Fruit fly (Drosophila melanogaster) whole organism, embryonic: ENCODE data around the gene Mipp2.

Experiments
- Asciz ChIP-seq: fragments of 200-800 bp; sonication (Bioruptor generic); optimal IDR thresholded peaks from 2 replicates; lab custom pipeline; 2017; ENCODE audit warnings: missing biosample characterization, mild to moderate bottlenecking, missing genetic modification characterization, missing genetic modification reagents
- BtbVII ChIP-seq: fragments of 200-800 bp; sonication (Bioruptor generic); optimal IDR thresholded peaks from 3 replicates; lab custom pipeline; 2017; ENCODE audit warnings: missing biosample characterization, mild to moderate bottlenecking, missing genetic modification characterization
- CG10267 ChIP-seq: fragments of 200-800 bp; sonication (Bioruptor generic); optimal IDR thresholded peaks from 2 replicates; lab custom pipeline; 2018; ENCODE audit warnings: missing biosample characterization, mild to moderate bottlenecking, missing genetic modification characterization, moderate library complexity
- CG10274 ChIP-seq: fragments of 200-800 bp; sonication (Bioruptor generic); optimal IDR thresholded peaks from 3 replicates; lab custom pipeline; 2017; ENCODE audit warnings: missing biosample characterization, mild to moderate bottlenecking, missing genetic modification characterization
- CG12391 ChIP-seq: fragments of 200-800 bp; sonication (Bioruptor generic); optimal IDR thresholded peaks from 3 replicates; lab custom pipeline; 2018; ENCODE audit warnings: missing biosample characterization, mild to moderate bottlenecking, missing genetic modification characterization, moderate library complexity
- CG13775 ChIP-seq: fragments of 200-800 bp; sonication (Bioruptor generic); optimal IDR thresholded peaks from 3 replicates; lab custom pipeline; 2017; ENCODE audit warnings: missing biosample characterization, mild to moderate bottlenecking, missing genetic modification characterization
- CG17186 ChIP-seq: fragments of 200-800 bp; sonication (Bioruptor generic); optimal IDR thresholded peaks from 3 replicates; lab custom pipeline; 2017; ENCODE audit warnings: missing biosample characterization, missing genetic modification reagents, missing genetic modification characterization
- CG17359 ChIP-seq: fragments of 200-800 bp; sonication (Bioruptor generic); optimal IDR thresholded peaks from 3 replicates; lab custom pipeline; 2018; ENCODE audit warnings: missing biosample characterization, mild to moderate bottlenecking, missing genetic modification characterization, moderate library complexity
- CG17361 ChIP-seq: fragments of 200-800 bp; sonication (Bioruptor generic); IDR thresholded peaks from 3 replicates; pipeline ENCODE4 v1.3.6; 2022; ENCODE audit warnings: missing biosample characterization, missing genetic modification characterization
- CG2120 ChIP-seq: fragments of 200-800 bp; sonication (Bioruptor generic); optimal IDR thresholded peaks from 3 replicates; lab custom pipeline; 2016; ENCODE audit warnings: missing biosample characterization, missing genetic modification characterization
- CG31441 ChIP-seq: fragments of 200-800 bp; sonication (Bioruptor generic); IDR thresholded peaks from 2 replicates; pipeline ENCODE4 v1.3.6; 2022; ENCODE audit warnings: missing biosample characterization, missing genetic modification characterization
- CG33213 ChIP-seq: fragments of 200-800 bp; sonication (Bioruptor generic); optimal IDR thresholded peaks from 3 replicates; lab custom pipeline; 2016; ENCODE audit warnings: missing biosample characterization, missing genetic modification characterization
- CG4360 ChIP-seq: fragments of 200-800 bp; sonication (Bioruptor generic); IDR thresholded peaks from 2 replicates; pipeline ENCODE4 v1.3.6; 2022; ENCODE audit warnings: missing biosample characterization, missing genetic modification characterization
- CG4424 ChIP-seq: fragments of 200-800 bp; sonication (Bioruptor generic); optimal IDR thresholded peaks from 3 replicates; lab custom pipeline; 2016; ENCODE audit warnings: missing biosample characterization, missing genetic modification characterization
- CG6765 ChIP-seq: fragments of 200-800 bp; sonication (Bioruptor generic); optimal IDR thresholded peaks from 3 replicates; lab custom pipeline; 2017; ENCODE audit warnings: missing biosample characterization, mild to moderate bottlenecking, missing genetic modification characterization
- CG7839 ChIP-seq: fragments of 200-800 bp; sonication (Bioruptor generic); optimal IDR thresholded peaks from 3 replicates; lab custom pipeline; 2018; ENCODE audit warnings: missing biosample characterization, mild to moderate bottlenecking, missing genetic modification characterization, moderate library complexity
- CG9797 ChIP-seq: fragments of 200-800 bp; sonication (Bioruptor generic); optimal IDR thresholded peaks from 3 replicates; lab custom pipeline; 2018; ENCODE audit warnings: missing biosample characterization, mild to moderate bottlenecking, missing genetic modification characterization
- CoRest ChIP-seq: fragments of 200-800 bp; sonication (Bioruptor generic); optimal IDR thresholded peaks from 3 replicates; lab custom pipeline; 2018; ENCODE audit warnings: missing biosample characterization, mild to moderate bottlenecking, missing genetic modification characterization, moderate library complexity
- E2f1 ChIP-seq: fragments of 200-800 bp; sonication (Bioruptor generic); IDR thresholded peaks from 2 replicates; pipeline ENCODE4 v1.3.6; 2022; ENCODE audit warnings: missing biosample characterization, missing genetic modification characterization
- Elba2 ChIP-seq: fragments of 200-800 bp; sonication (Bioruptor generic); optimal IDR thresholded peaks from 3 replicates; lab custom pipeline; 2016; ENCODE audit warnings: missing biosample characterization, missing genetic modification characterization
- Fer3 ChIP-seq: fragments of 200-800 bp; sonication (Bioruptor generic); optimal IDR thresholded peaks from 2 replicates; lab custom pipeline; 2018; ENCODE audit warnings: missing biosample characterization, mild to moderate bottlenecking, missing genetic modification characterization, moderate library complexity
- HmgD ChIP-seq: fragments of 200-800 bp; sonication (Bioruptor generic); optimal IDR thresholded peaks from 3 replicates; lab custom pipeline; 2016; ENCODE audit warnings: missing biosample characterization, missing genetic modification characterization
- Hr39 ChIP-seq: fragments of >200 bp; optimal IDR thresholded peaks from 2 replicates; lab custom pipeline; 2017
- Hsf ChIP-seq: fragments of 200-800 bp; sonication (Bioruptor generic); optimal IDR thresholded peaks from 3 replicates; lab custom pipeline; 2016; ENCODE audit warnings: missing biosample characterization, missing genetic modification characterization
- Lhr ChIP-seq: fragments of 200-800 bp; sonication (Bioruptor generic); optimal IDR thresholded peaks from 3 replicates; lab custom pipeline; 2017; ENCODE audit warnings: mild to moderate bottlenecking, missing biosample characterization, missing genetic modification reagents, missing genetic modification characterization
- Lim3 ChIP-seq: fragments of 200-800 bp; sonication (Bioruptor generic); IDR thresholded peaks from 2 replicates; pipeline ENCODE4 v1.3.6; 2022; ENCODE audit warnings: missing biosample characterization, missing genetic modification characterization
- NfI ChIP-seq: fragments of 200-800 bp; sonication (Bioruptor generic); optimal IDR thresholded peaks from 3 replicates; lab custom pipeline; 2018; ENCODE audit warnings: missing biosample characterization, mild to moderate bottlenecking, missing genetic modification characterization, moderate library complexity
- Opbp ChIP-seq: fragments of 200-800 bp; sonication (Bioruptor generic); IDR thresholded peaks from 3 replicates; pipeline ENCODE4 v1.3.6; 2022; ENCODE audit warnings: missing biosample characterization, missing genetic modification characterization; ENCODE audit not compliant: partially characterized antibody
- PHDP ChIP-seq: fragments of 200-800 bp; sonication (Bioruptor generic); optimal IDR thresholded peaks from 3 replicates; lab custom pipeline; 2018; ENCODE audit warnings: missing biosample characterization, mild to moderate bottlenecking, missing genetic modification characterization, moderate library complexity
- Ptx1 ChIP-seq: fragments of 200-800 bp; sonication (Bioruptor generic); IDR thresholded peaks from 2 replicates; pipeline ENCODE4 v1.3.6; 2022; ENCODE audit warnings: missing biosample characterization, missing genetic modification characterization
- Side ChIP-seq: fragments of 200-800 bp; sonication (Bioruptor generic); optimal IDR thresholded peaks from 2 replicates; lab custom pipeline; 2016; ENCODE audit warnings: missing biosample characterization, missing genetic modification characterization
- Six4 ChIP-seq: fragments of 200-800 bp; sonication (Bioruptor generic); optimal IDR thresholded peaks from 2 replicates; lab custom pipeline; 2016; ENCODE audit warnings: missing biosample characterization, missing genetic modification characterization
- ash1 ChIP-seq: fragments of 200-800 bp; sonication (Bioruptor generic); optimal IDR thresholded peaks from 2 replicates; lab custom pipeline; 2018; ENCODE audit warnings: missing biosample characterization, mild to moderate bottlenecking, missing genetic modification characterization
- dmrt99B ChIP-seq: fragments of 200-800 bp; sonication (Bioruptor generic); optimal IDR thresholded peaks from 2 replicates; lab custom pipeline; 2018; ENCODE audit warnings: missing biosample characterization, mild to moderate bottlenecking, missing genetic modification characterization, moderate library complexity
- ems ChIP-seq: fragments of 200-800 bp; sonication (Bioruptor generic); optimal IDR thresholded peaks from 3 replicates; lab custom pipeline; 2016; ENCODE audit warnings: missing biosample characterization, missing genetic modification characterization
- esg ChIP-seq: fragments of 200-800 bp; sonication (Bioruptor generic); conservative IDR thresholded peaks from 2 replicates; pipeline ENCODE4 v1.3.6; 2022; ENCODE audit warnings: missing biosample characterization, missing genetic modification characterization
- fd3F ChIP-seq: fragments of 200-800 bp; sonication (Bioruptor generic); optimal IDR thresholded peaks from 2 replicates; lab custom pipeline; 2018; ENCODE audit warnings: missing biosample characterization, mild to moderate bottlenecking, missing genetic modification characterization, moderate library complexity
- fd96Cb ChIP-seq: fragments of 200-800 bp; sonication (Bioruptor generic); optimal IDR thresholded peaks from 2 replicates; lab custom pipeline; 2018; ENCODE audit warnings: missing biosample characterization, mild to moderate bottlenecking, missing genetic modification characterization, moderate library complexity
- grau ChIP-seq: fragments of 200-800 bp; optimal IDR thresholded peaks from 3 replicates; lab custom pipeline; 2019; ENCODE audit warnings: missing biosample characterization, mild to moderate bottlenecking, missing genetic modification characterization, moderate library complexity
- hb ChIP-seq: fragments of 200-800 bp; sonication (Bioruptor generic); IDR thresholded peaks from 3 replicates; pipeline ENCODE4 v1.3.6; 2022; ENCODE audit warnings: missing biosample characterization, missing genetic modification characterization; ENCODE audit not compliant: partially characterized antibody
- knrl ChIP-seq: fragments of 200-800 bp; sonication (Bioruptor generic); IDR thresholded peaks from 3 replicates; pipeline ENCODE4 v1.3.6; 2022; ENCODE audit warnings: missing biosample characterization, missing genetic modification characterization; ENCODE audit not compliant: partially characterized antibody
- lab ChIP-seq: fragments of 200-800 bp; sonication (Bioruptor generic); optimal IDR thresholded peaks from 3 replicates; lab custom pipeline; 2017; ENCODE audit warnings: missing biosample characterization, missing genetic modification characterization, mild to moderate bottlenecking, moderate library complexity, missing genetic modification reagents
- pan ChIP-seq, 4 experiments: fragments of >200 bp in 3 of 4; fragments of 200-800 bp in 1 of 4; sonication (Bioruptor generic) in 1 of 4; optimal IDR thresholded peaks in 3 of 4; IDR thresholded peaks in 1 of 4; 2 replicates each; pipeline versions ENCODE4 v1.3.6 to Lab custom; 2017 to 2022; ENCODE audit warnings: missing biosample characterization in 2 of 4, missing genetic modification characterization in 2 of 4, mixed read lengths in 1 of 4
- pnt ChIP-seq: fragments of 200-800 bp; sonication (Bioruptor generic); optimal IDR thresholded peaks from 3 replicates; lab custom pipeline; 2016; ENCODE audit warnings: missing biosample characterization, missing genetic modification characterization
- pros ChIP-seq: fragments of 200-800 bp; sonication (Bioruptor generic); optimal IDR thresholded peaks from 3 replicates; lab custom pipeline; 2019; ENCODE audit warnings: missing biosample characterization, mild to moderate bottlenecking, missing genetic modification characterization, moderate library complexity
- row ChIP-seq: fragments of 200-800 bp; sonication (Bioruptor generic); IDR thresholded peaks from 3 replicates; pipeline ENCODE4 v1.3.6; 2022; ENCODE audit warnings: missing biosample characterization, missing genetic modification characterization
- sob ChIP-seq: fragments of 200-800 bp; sonication (Bioruptor generic); IDR thresholded peaks from 2 replicates; pipeline ENCODE4 v1.3.6; 2022; ENCODE audit warnings: missing biosample characterization, missing genetic modification characterization
- tap ChIP-seq: fragments of 200-800 bp; optimal IDR thresholded peaks from 3 replicates; lab custom pipeline; 2019; ENCODE audit warnings: missing biosample characterization, mild to moderate bottlenecking, missing genetic modification characterization, moderate library complexity
- tin ChIP-seq: fragments of 200-800 bp; sonication (Bioruptor generic); optimal IDR thresholded peaks from 3 replicates; lab custom pipeline; 2016; ENCODE audit warnings: missing biosample characterization, missing genetic modification characterization

Gene Mipp2

DNA sequence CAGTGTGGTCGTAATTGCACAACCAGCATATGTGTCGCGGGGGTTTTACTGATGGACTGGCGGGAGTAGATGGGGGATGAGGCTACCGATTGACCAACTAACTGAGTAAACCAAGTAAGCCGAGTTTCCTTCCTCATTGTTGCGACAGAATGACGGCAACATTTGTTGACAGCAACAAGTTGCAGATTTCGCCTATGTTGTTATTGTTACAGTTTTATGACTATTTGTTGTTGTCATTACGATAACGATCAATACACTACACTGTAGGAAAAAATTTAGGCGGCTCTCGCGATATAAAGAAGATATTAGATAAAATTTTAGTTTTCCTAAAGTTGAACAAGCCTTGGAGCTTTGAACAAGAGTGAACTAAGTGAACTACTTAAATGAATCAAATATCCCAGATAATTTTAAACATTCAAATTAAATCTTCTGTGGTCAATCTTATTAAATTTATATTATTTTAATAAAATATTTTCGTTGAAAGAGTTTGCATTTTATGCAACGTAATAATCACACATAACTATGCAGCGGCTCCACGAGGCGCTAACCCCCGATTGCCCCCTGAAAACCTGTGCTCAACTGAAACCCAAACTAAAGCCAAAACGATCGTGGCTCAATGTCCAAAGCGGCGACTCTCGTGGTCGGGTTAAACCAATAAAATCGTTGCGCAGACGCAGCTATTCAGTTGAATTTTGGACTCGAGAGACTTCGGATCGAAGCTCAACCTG, 23.8 kb downstream of the Mipp2 start, which contains the start of gene CG5928 (continued):
- peak; percentile 17 for TF ChIP-seq Fer3
- TF ChIP-seq hb (GFP tag; lab: Robert Waterston, UW) = no peak
- TF ChIP-seq CG10274 = peak; percentile 92
- TF ChIP-seq Ptx1 (GFP tag; lab: Robert Waterston, UW) = peak; percentile 54
- peak; percentile 57 for TF ChIP-seq CG31441 (GFP tag; lab: Robert Waterston, UW)
- TF ChIP-seq tin (GFP tag; lab: Kevin White, UChicago) = peak; percentile 3
- TF ChIP-seq Hr39 (lab: Kevin White, UChicago) = no peak
- peak; percentile 38 for TF ChIP-seq CG4424 (GFP tag; lab: Kevin White, UChicago)
- TF ChIP-seq CG12391 (tag; lab: Kevin White, UChicago) = peak; percentile 29
- peak; percentile 35 for TF ChIP-seq CG10267 (tag; lab: Kevin White, UChicago)
- TF ChIP-seq Hsf = no peak
- TF ChIP-seq lab (GFP tag; lab: Kevin White, UChicago) = peak; percentile 45
- peak; percentile 39 for TF ChIP-seq fd96Cb (tag; lab: Kevin White, UChicago)
- peak; percentile 52 for TF ChIP-seq tap (tag; lab: Kevin White, UChicago)
- TF ChIP-seq CG17359 (tag; lab: Kevin White, UChicago) = peak; percentile 63
- peak; percentile 13 for TF ChIP-seq BtbVII (GFP tag; lab: Kevin White, UChicago)
- no peak for TF ChIP-seq CG2120
- TF ChIP-seq esg = peak; percentile 44
- TF ChIP-seq CG13775 (GFP tag; lab: Kevin White, UChicago) = no peak
- TF ChIP-seq Asciz (GFP tag; lab: Kevin White, UChicago) = peak; percentile 17
- peak; percentile 15 for TF ChIP-seq Six4
- peak; percentile 7 for TF ChIP-seq NfI (GFP tag; lab: Kevin White, UChicago)
- TF ChIP-seq pnt (GFP tag; lab: Kevin White, UChicago) = no peak
- peak; percentile 5 for TF ChIP-seq CG6765 (GFP tag; lab: Kevin White, UChicago)
- no peak for TF ChIP-seq Lim3
- peak; percentile 38 for TF ChIP-seq CoRest
- no peak for TF ChIP-seq Lhr (GFP tag; lab: Kevin White, UChicago)
- no peak for TF ChIP-seq pros (GFP tag; lab: Kevin White, UChicago)
- peak; percentile 41; the same call in 1 of the 3 replicates for TF ChIP-seq CG17361 (GFP tag; lab: Robert Waterston, UW)
- no peak for TF ChIP-seq knrl (GFP tag; lab: Robert Waterston, UW)
- no peak for TF ChIP-seq ash1 (GFP tag; lab: Kevin White, UChicago)
- peak; percentile 9; the same call in 1 of the 2 replicates for TF ChIP-seq sob (GFP tag; lab: Robert Waterston, UW)
- no peak for TF ChIP-seq Opbp (GFP tag; lab: Robert Waterston, UW)
- TF ChIP-seq Side (GFP tag; lab: Kevin White, UChicago) = no peak
- TF ChIP-seq fd3F (GFP tag; lab: Kevin White, UChicago) = peak; percentile 6
- TF ChIP-seq dmrt99B = peak; percentile 63
- TF ChIP-seq CG4360 (GFP tag; lab: Robert Waterston, UW) = 0 out of 2 replicates have a peak, but pooled peaks have one; percentile 30
- TF ChIP-seq grau (tag; lab: Kevin White, UChicago) = peak; percentile 48
- TF ChIP-seq CG9797 (GFP tag; lab: Kevin White, UChicago) = no peak
- peak; percentile 21; the same call in 1 of the 2 replicates for TF ChIP-seq E2f1 (GFP tag; lab: Robert Waterston, UW)
- TF ChIP-seq PHDP (tag; lab: Kevin White, UChicago) = peak; percentile 17
- TF ChIP-seq HmgD (GFP tag; lab: Kevin White, UChicago) = no peak
- TF ChIP-seq pan (optimal IDR thresholded peaks at IDR 0.05; lab: Kevin White, UChicago) = no peak
- TF ChIP-seq pan (GFP tag; optimal IDR thresholded peaks at IDR 0.05 in 1 of 2, IDR thresholded peaks at IDR 0.05 in 1 of 2) = no peak
- peak; percentile 58 for TF ChIP-seq row (GFP tag; lab: Robert Waterston, UW)
- no peak for TF ChIP-seq Elba2 (GFP tag; lab: Kevin White, UChicago)
- no peak for TF ChIP-seq CG33213
- TF ChIP-seq ems = no peak
- no peak for TF ChIP-seq CG17186 (GFP tag; lab: Kevin White, UChicago)
- peak; percentile 47 for TF ChIP-seq CG7839 (tag; lab: Kevin White, UChicago)
